Fruit fly (Drosophila melanogaster): ENCODE results near the gene brwl.
A peak's percentile ranks its signal among the peaks of the same experiment; 100 is the strongest.

brwl gene

DNA sequence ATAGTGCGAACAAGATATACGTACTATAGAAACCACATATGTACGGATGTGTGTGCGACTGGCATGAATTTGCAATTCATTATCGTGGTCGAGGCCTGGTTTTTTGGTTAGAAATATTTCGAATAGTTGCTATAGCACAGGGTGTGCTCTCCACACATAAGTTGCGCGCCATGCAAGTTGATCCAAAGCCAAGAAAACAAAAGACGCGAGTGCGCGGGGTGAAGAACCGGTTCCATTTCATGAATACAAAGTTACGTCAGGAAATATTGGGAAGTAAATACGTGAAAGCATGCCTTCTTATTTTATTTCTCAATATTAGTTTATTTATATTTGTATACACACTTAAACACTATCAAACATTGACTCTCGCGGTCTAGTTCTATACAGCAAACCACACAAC, 45.2 kb downstream of the brwl start (continued):
- TF ChIP-seq scrt (GFP tag; optimal IDR thresholded peaks at IDR 0.05), result no peak
- TF ChIP-seq CG1647 (GFP tag; optimal IDR thresholded peaks at IDR 0.05), result no peak
- TF ChIP-seq chn (GFP tag; optimal IDR thresholded peaks at IDR 0.05), result no peak
- TF ChIP-seq CG1602 (GFP tag; optimal IDR thresholded peaks at IDR 0.05), result no peak
- 0 out of 2 replicates have a peak, but pooled peaks have one; percentile 6 for TF ChIP-seq CG14441 (GFP tag; IDR thresholded peaks at IDR 0.05)
- TF ChIP-seq zen (tag; optimal IDR thresholded peaks at IDR 0.05), result no peak
- TF ChIP-seq CG10267 (tag; optimal IDR thresholded peaks at IDR 0.05), result no peak
- no peak for TF ChIP-seq C15 (GFP tag; IDR thresholded peaks at IDR 0.05)
- peak; percentile 23; the same call in 1 of the 3 replicates for TF ChIP-seq Dbx (GFP tag; IDR thresholded peaks at IDR 0.05)
- TF ChIP-seq Atf3 (GFP tag; optimal IDR thresholded peaks at IDR 0.05), result no peak
- TF ChIP-seq CG6272 (GFP tag; IDR thresholded peaks at IDR 0.05), result no peak
- no peak for TF ChIP-seq CG8359 (GFP tag; optimal IDR thresholded peaks at IDR 0.05; ENCODE audit: borderline replicate concordance)
- TF ChIP-seq CG10431 (GFP tag; optimal IDR thresholded peaks at IDR 0.05), result no peak
- TF ChIP-seq lab (GFP tag; optimal IDR thresholded peaks at IDR 0.05), result peak; percentile 48
- TF ChIP-seq CG15011 (GFP tag; optimal IDR thresholded peaks at IDR 0.05), result peak; percentile 33
- no peak for TF ChIP-seq Mad (GFP tag; optimal IDR thresholded peaks at IDR 0.05)
- no peak for TF ChIP-seq D (optimal IDR thresholded peaks at IDR 0.05)
- peak; percentile 16 for TF ChIP-seq D (GFP tag; optimal IDR thresholded peaks at IDR 0.05)
- peak; percentile 12 for TF ChIP-seq CG8388 (GFP tag; optimal IDR thresholded peaks at IDR 0.05)
- no peak for TF ChIP-seq dimm (GFP tag; IDR thresholded peaks at IDR 0.05)
- no peak for TF ChIP-seq CG5245 (GFP tag; optimal IDR thresholded peaks at IDR 0.05)
- TF ChIP-seq wdn (GFP tag; IDR thresholded peaks at IDR 0.05), result no peak
- no peak for TF ChIP-seq CG31388 (GFP tag; optimal IDR thresholded peaks at IDR 0.05)
- TF ChIP-seq Trl (optimal IDR thresholded peaks at IDR 0.05), result no peak
- TF ChIP-seq Trl (GFP tag; optimal IDR thresholded peaks at IDR 0.05), result no peak
- no peak for TF ChIP-seq wor (GFP tag; IDR thresholded peaks at IDR 0.05)
- TF ChIP-seq fu2 (GFP tag; optimal IDR thresholded peaks at IDR 0.05), result no peak
- peak; percentile 17; the same call in 1 of the 2 replicates for TF ChIP-seq E2f2 (GFP tag; IDR thresholded peaks at IDR 0.05)
- TF ChIP-seq CG13123 (GFP tag; optimal IDR thresholded peaks at IDR 0.05), result no peak
- TF ChIP-seq sob (GFP tag; IDR thresholded peaks at IDR 0.05), result peak; percentile 44; the same call in 1 of the 2 replicates
- TF ChIP-seq Meics (GFP tag; optimal IDR thresholded peaks at IDR 0.05), result peak; percentile 8
- no peak for TF ChIP-seq Stat92E (GFP tag; optimal IDR thresholded peaks at IDR 0.05)
- peak; percentile 4 for TF ChIP-seq dmrt99B (tag; optimal IDR thresholded peaks at IDR 0.05)
- no peak for TF ChIP-seq tin (GFP tag; optimal IDR thresholded peaks at IDR 0.05)
- no peak for TF ChIP-seq CG11398 (GFP tag; optimal IDR thresholded peaks at IDR 0.05)
- no peak for TF ChIP-seq tgo (GFP tag; IDR thresholded peaks at IDR 0.05)
- TF ChIP-seq CG12942 (GFP tag; optimal IDR thresholded peaks at IDR 0.05), result no peak
- TF ChIP-seq caup (GFP tag; optimal IDR thresholded peaks at IDR 0.05; ENCODE audit: severe bottlenecking), result no peak
- no peak for TF ChIP-seq Doc3 (GFP tag; IDR thresholded peaks at IDR 0.05; ENCODE audit: partially characterized antibody)
- no peak for TF ChIP-seq so (GFP tag; IDR thresholded peaks at IDR 0.05)
- no peak for TF ChIP-seq cad (GFP tag; optimal IDR thresholded peaks at IDR 0.05)
- no peak for TF ChIP-seq D19B (GFP tag; optimal IDR thresholded peaks at IDR 0.05)
- no peak for TF ChIP-seq CG33557 (GFP tag; optimal IDR thresholded peaks at IDR 0.05)
- TF ChIP-seq eyg (GFP tag; optimal IDR thresholded peaks at IDR 0.05), result no peak
- peak; percentile 39 for TF ChIP-seq Fer3 (tag; optimal IDR thresholded peaks at IDR 0.05)
- no peak for TF ChIP-seq Elba2 (GFP tag; optimal IDR thresholded peaks at IDR 0.05)
- TF ChIP-seq dati (GFP tag; IDR thresholded peaks at IDR 0.05), result no peak
- TF ChIP-seq Kr (GFP tag; optimal IDR thresholded peaks at IDR 0.05), result no peak
- no peak for TF ChIP-seq psq (GFP tag; optimal IDR thresholded peaks at IDR 0.05)
- no peak for TF ChIP-seq HHEX (GFP tag; optimal IDR thresholded peaks at IDR 0.05)
- TF ChIP-seq twi (tag; optimal IDR thresholded peaks at IDR 0.05), result no peak
- TF ChIP-seq dmrt11E (tag; optimal IDR thresholded peaks at IDR 0.05), result peak; percentile 38
